Fruit fly (Drosophila melanogaster): Measurements from ENCODE around the gene Nipsnap.

dm6 chrX:16100726-16101351, 27.5 kb upstream of the Nipsnap start:
- TF ChIP-seq pan (optimal IDR thresholded peaks at IDR 0.05) (no peak), usp (GFP tag; optimal IDR thresholded peaks at IDR 0.05) (no peak), CG8478 (optimal IDR thresholded peaks at IDR 0.05) (no peak)
